Worm (Caenorhabditis elegans) whole organism, L3 larva: ENCODE data around the gene phat-3.

ENCODE experiments used
- aly-2 ChIP-seq: fragments of 150-350 bp; optimal IDR thresholded peaks from 2 replicates; lab custom pipeline; 2014; ENCODE audit warnings: missing biosample characterization, missing genetic modification characterization
- elt-3 ChIP-seq, 3 experiments: fragments of 150-350 bp in 1 of 3; sonication (generic microtip) in 2 of 3; optimal IDR thresholded peaks; 2 replicates in 2 of 3; 4 replicates in 1 of 3; lab custom pipeline; 2014 to 2017; ENCODE audit warnings: missing biosample characterization in 3 of 3, missing genetic modification characterization in 3 of 3
- mdl-1 ChIP-seq: fragments of 150-350 bp; optimal IDR thresholded peaks from 2 replicates; lab custom pipeline; 2014; ENCODE audit warnings: missing biosample characterization, missing genetic modification characterization
- nfya-1 ChIP-seq: sonication (generic microtip); optimal IDR thresholded peaks from 2 replicates; lab custom pipeline; 2017; ENCODE audit warnings: missing genetic modification characterization, mild to moderate bottlenecking, missing compliant biosample characterization, antibody characterized with exemption, moderate library complexity; ENCODE audit not compliant: insufficient read depth
- nhr-25 ChIP-seq: sonication (generic microtip); optimal IDR thresholded peaks from 2 replicates; lab custom pipeline; 2017; ENCODE audit warnings: missing biosample characterization, missing genetic modification characterization
- pqm-1 ChIP-seq: fragments of 150-350 bp; optimal IDR thresholded peaks from 2 replicates; lab custom pipeline; 2017; ENCODE audit warnings: missing biosample characterization, missing genetic modification characterization, inconsistent platforms
- ztf-11 ChIP-seq: fragments of 150-350 bp; optimal IDR thresholded peaks from 2 replicates; lab custom pipeline; 2014; ENCODE audit warnings: missing biosample characterization, missing genetic modification characterization

- TF ChIP-seq ztf-11 (tag; lab: Kevin White, UChicago) (no peak), aly-2 (no peak), elt-3 (tag; optimal IDR thresholded peaks at IDR 0.05; lab: Kevin White, UChicago) (no peak), nfya-1 (tag; lab: Kevin White, UChicago) (no peak), pqm-1 (no peak), mdl-1 (tag; lab: Kevin White, UChicago) (no peak), nhr-25 (no peak)
These were observed 39.2 kb downstream of the phat-3 start, which contains the start of gene F38H12.5 for ce11 chrV:4082952-4083351.
